Fruit fly (Drosophila melanogaster): Measurements from ENCODE around the gene CG42369.

- TF ChIP-seq B-H2 (GFP tag; optimal IDR thresholded peaks at IDR 0.05) (no peak), CG9609 (GFP tag; optimal IDR thresholded peaks at IDR 0.05) (no peak), Elba2 (GFP tag; optimal IDR thresholded peaks at IDR 0.05) (no peak), CG15601 (tag; optimal IDR thresholded peaks at IDR 0.05) (no peak), gfzf (GFP tag; optimal IDR thresholded peaks at IDR 0.05) (no peak), Spps (tag; optimal IDR thresholded peaks at IDR 0.05) (no peak), Ada2b (GFP tag; IDR thresholded peaks at IDR 0.05) (no peak), CG15269 (tag; optimal IDR thresholded peaks at IDR 0.05) (no peak), CG7372 (GFP tag; IDR thresholded peaks at IDR 0.05) (no peak), CG30403 (GFP tag; optimal IDR thresholded peaks at IDR 0.05) (no peak)
These were observed 29.3 kb upstream of the CG42369 start for dm6 chr2L:6426329-6426728.

Measured in whole organism, embryonic.